Worm (Caenorhabditis elegans) whole organism, young adult: ENCODE measurements around the gene C54E4.4.
A peak's percentile ranks its signal among the peaks of the same experiment; 100 is the strongest.
"Not testable (repeated sequence)": the region's sequence is repeated elsewhere in the genome, so short reads cannot be mapped to it uniquely, and the experiment has no call there.

Experiments used
- C06A6.2 ChIP-seq: fragments of 200-800 bp; sonication (Bioruptor generic); conservative IDR thresholded peaks from 2 replicates; pipeline ENCODE4 v1.3.6; 2022; ENCODE audit warnings: missing genetic modification characterization, missing compliant biosample characterization
- C17E4.6 ChIP-seq: fragments of 200-800 bp; sonication (Bioruptor generic); IDR thresholded peaks from 2 replicates; pipeline ENCODE4 v1.3.6; 2022; ENCODE audit warnings: missing genetic modification reagents, missing genetic modification characterization, missing compliant biosample characterization
- F23B12.7 ChIP-seq: sonication (generic microtip); optimal IDR thresholded peaks from 2 replicates; lab custom pipeline; 2017; ENCODE audit warnings: missing genetic modification characterization, mild to moderate bottlenecking, missing compliant biosample characterization, antibody characterized with exemption, moderate library complexity; ENCODE audit not compliant: insufficient read depth
- F49E8.2 ChIP-seq: sonication (generic microtip); optimal IDR thresholded peaks from 3 replicates; lab custom pipeline; 2017; ENCODE audit warnings: missing genetic modification characterization, mild to moderate bottlenecking, missing compliant biosample characterization, antibody characterized with exemption, moderate library complexity; ENCODE audit not compliant: insufficient read depth
- T26A5.8 ChIP-seq: sonication (generic microtip); optimal IDR thresholded peaks from 2 replicates; lab custom pipeline; 2016; ENCODE audit warnings: missing genetic modification characterization, missing compliant biosample characterization
- Y53G8AR.9 ChIP-seq: fragments of 200-800 bp; sonication (Bioruptor generic); conservative IDR thresholded peaks from 2 replicates; pipeline ENCODE4 v1.3.6; 2022; ENCODE audit warnings: missing genetic modification reagents, missing genetic modification characterization, missing compliant biosample characterization
- Y95B8A.8 ChIP-seq: fragments of 200-800 bp; sonication (Bioruptor generic); IDR thresholded peaks from 2 replicates; pipeline ENCODE4 v1.3.6; 2022; ENCODE audit warnings: missing genetic modification reagents, missing genetic modification characterization, missing compliant biosample characterization
- akir-1 ChIP-seq: fragments of 200-800 bp; sonication (Bioruptor generic); optimal IDR thresholded peaks from 2 replicates; lab custom pipeline; 2018; ENCODE audit warnings: mild to moderate bottlenecking, missing genetic modification characterization, moderate library complexity, missing compliant biosample characterization
- ama-1 ChIP-seq, 3 experiments: fragments of 150-350 bp in 1 of 3; sonication (generic microtip) in 2 of 3; optimal IDR thresholded peaks; 2 replicates each; lab custom pipeline; 2014 to 2018; ENCODE audit warnings: missing biosample characterization in 2 of 3, missing genetic modification characterization in 2 of 3, missing genetic modification reagents in 2 of 3
- athp-1 ChIP-seq: sonication (generic microtip); optimal IDR thresholded peaks from 2 replicates; lab custom pipeline; 2017; ENCODE audit warnings: mild to moderate bottlenecking, missing genetic modification characterization, missing compliant biosample characterization
- attf-3 ChIP-seq: fragments of 200-800 bp; sonication (Bioruptor generic); conservative IDR thresholded peaks from 2 replicates; pipeline ENCODE4 v1.3.6; 2022; ENCODE audit warnings: missing genetic modification reagents, missing genetic modification characterization, missing compliant biosample characterization
- bed-1 ChIP-seq: fragments of 200-800 bp; sonication (Bioruptor generic); IDR thresholded peaks from 2 replicates; pipeline ENCODE4 v1.3.6; 2022; ENCODE audit warnings: missing genetic modification reagents, missing genetic modification characterization, missing compliant biosample characterization
- ceh-40 ChIP-seq: fragments of 200-800 bp; sonication (Bioruptor generic); IDR thresholded peaks from 2 replicates; pipeline ENCODE4 v1.3.6; 2022; ENCODE audit warnings: missing genetic modification characterization, missing compliant biosample characterization
- ceh-58 ChIP-seq: fragments of 200-800 bp; sonication (Bioruptor generic); IDR thresholded peaks from 2 replicates; pipeline ENCODE4 v1.3.6; 2022; ENCODE audit warnings: missing genetic modification characterization, missing compliant biosample characterization
- ceh-79 ChIP-seq: sonication (generic microtip); optimal IDR thresholded peaks from 2 replicates; lab custom pipeline; 2017; ENCODE audit warnings: mild to moderate bottlenecking, missing genetic modification characterization, missing compliant biosample characterization
- ceh-91 ChIP-seq: fragments of 200-800 bp; sonication (Bioruptor generic); IDR thresholded peaks from 2 replicates; pipeline ENCODE4 v1.3.6; 2022; ENCODE audit warnings: missing genetic modification reagents, missing genetic modification characterization, missing compliant biosample characterization
- die-1 ChIP-seq: sonication (generic microtip); optimal IDR thresholded peaks from 2 replicates; lab custom pipeline; 2016; ENCODE audit warnings: missing genotype, mild to moderate bottlenecking, missing genetic modification characterization, missing compliant biosample characterization
- egl-18 ChIP-seq: fragments of 200-800 bp; sonication (Bioruptor generic); IDR thresholded peaks from 2 replicates; pipeline ENCODE4 v1.3.6; 2022; ENCODE audit warnings: missing genetic modification reagents, missing genetic modification characterization, missing compliant biosample characterization
- egl-44 ChIP-seq: fragments of 200-800 bp; sonication (Bioruptor generic); IDR thresholded peaks from 2 replicates; pipeline ENCODE4 v1.3.6; 2022; ENCODE audit warnings: missing genetic modification reagents, missing genetic modification characterization, missing compliant biosample characterization
- ekl-4 ChIP-seq: fragments of 200-800 bp; sonication (Bioruptor generic); IDR thresholded peaks from 2 replicates; pipeline ENCODE4 v1.3.6; 2022; ENCODE audit warnings: missing genetic modification reagents, missing genetic modification characterization, missing compliant biosample characterization
- him-1 ChIP-seq: sonication (generic microtip); optimal IDR thresholded peaks from 2 replicates; lab custom pipeline; 2016; ENCODE audit warnings: missing genotype, missing genetic modification reagents, missing genetic modification characterization, missing compliant biosample characterization
- hmg-20 ChIP-seq: fragments of 200-800 bp; sonication (Bioruptor generic); IDR thresholded peaks from 2 replicates; pipeline ENCODE4 v1.3.6; 2022; ENCODE audit warnings: missing genetic modification reagents, missing genetic modification characterization, missing compliant biosample characterization
- hrde-1 ChIP-seq: sonication (generic microtip); optimal IDR thresholded peaks from 2 replicates; lab custom pipeline; 2016; ENCODE audit warnings: missing genetic modification characterization, mild to moderate bottlenecking, missing compliant biosample characterization, moderate library complexity, missing genotype, missing genetic modification reagents, borderline replicate concordance
- hsf-1 ChIP-seq: fragments of 200-800 bp; sonication (Bioruptor generic); IDR thresholded peaks from 2 replicates; pipeline ENCODE4 v1.3.6; 2022; ENCODE audit warnings: missing genetic modification reagents, missing genetic modification characterization, missing compliant biosample characterization
- let-607 ChIP-seq, 2 experiments: fragments of 200-800 bp in 1 of 2; sonication (Bioruptor generic) in 1 of 2; sonication (generic microtip) in 1 of 2; optimal IDR thresholded peaks; 2 replicates each; lab custom pipeline; 2016 to 2018; ENCODE audit warnings: mild to moderate bottlenecking in 2 of 2, missing compliant biosample characterization in 2 of 2, missing genetic modification characterization in 2 of 2, moderate library complexity in 2 of 2, missing genotype in 1 of 2
- lin-40 ChIP-seq: sonication (generic microtip); optimal IDR thresholded peaks from 2 replicates; lab custom pipeline; 2016; ENCODE audit warnings: missing genetic modification characterization, mild to moderate bottlenecking, missing compliant biosample characterization, missing genotype, missing genetic modification reagents
- lir-1 ChIP-seq: fragments of 200-800 bp; sonication (Bioruptor generic); conservative IDR thresholded peaks from 2 replicates; pipeline ENCODE4 v1.3.6; 2022; ENCODE audit warnings: missing genetic modification reagents, missing genetic modification characterization, missing compliant biosample characterization
- lsy-27 ChIP-seq: sonication (generic microtip); optimal IDR thresholded peaks from 2 replicates; lab custom pipeline; 2017; ENCODE audit warnings: missing genetic modification characterization, mild to moderate bottlenecking, missing compliant biosample characterization, antibody characterized with exemption, missing genotype, borderline replicate concordance; ENCODE audit not compliant: insufficient read depth
- nhr-120 ChIP-seq: fragments of 200-800 bp; sonication (Bioruptor generic); IDR thresholded peaks from 2 replicates; pipeline ENCODE4 v1.3.6; 2022; ENCODE audit warnings: missing genetic modification characterization, missing compliant biosample characterization
- rcor-1 ChIP-seq: fragments of 200-800 bp; sonication (Bioruptor generic); IDR thresholded peaks from 2 replicates; pipeline ENCODE4 v1.3.6; 2022; ENCODE audit warnings: missing genetic modification reagents, missing genetic modification characterization, missing compliant biosample characterization
- repo-1 ChIP-seq: sonication (generic microtip); optimal IDR thresholded peaks from 2 replicates; lab custom pipeline; 2017; ENCODE audit warnings: mild to moderate bottlenecking, missing genetic modification characterization, missing compliant biosample characterization
- tbx-9 ChIP-seq: sonication (generic microtip); optimal IDR thresholded peaks from 2 replicates; lab custom pipeline; 2016; ENCODE audit warnings: borderline replicate concordance, missing genetic modification characterization, inconsistent platforms, missing compliant biosample characterization
- tlf-1 ChIP-seq: fragments of 200-800 bp; sonication (Bioruptor generic); optimal IDR thresholded peaks from 2 replicates; lab custom pipeline; 2018; ENCODE audit warnings: mild to moderate bottlenecking, missing genetic modification characterization, missing compliant biosample characterization
- unc-62 ChIP-seq: fragments of 150-350 bp; optimal IDR thresholded peaks from 2 replicates; lab custom pipeline; 2014; ENCODE audit warnings: missing biosample characterization, missing genetic modification reagents, missing genetic modification characterization
- zfh-2 ChIP-seq: fragments of 200-800 bp; sonication (Bioruptor generic); conservative IDR thresholded peaks from 2 replicates; pipeline ENCODE4 v1.3.6; 2022; ENCODE audit warnings: missing genetic modification reagents, missing genetic modification characterization, missing compliant biosample characterization

The C54E4.4 gene

ce11 chrIV:2168514-2168913 lies at the start of gene C54E4.4:
Gene C54E4.4 (minus strand): TSS chrIV:2168614.
- TF ChIP-seq ekl-4 (GFP tag; lab: Robert Waterston, UW): no peak
- no peak for TF ChIP-seq ceh-40
- TF ChIP-seq egl-18 (GFP tag; lab: Robert Waterston, UW): no peak
- TF ChIP-seq ama-1 (optimal IDR thresholded peaks at IDR 0.05; lab: Kevin White, UChicago): no peak
- TF ChIP-seq ama-1 (GFP tag; optimal IDR thresholded peaks at IDR 0.05; lab: Kevin White, UChicago): no peak
- no peak for TF ChIP-seq T26A5.8 (tag; lab: Kevin White, UChicago)
- no peak for TF ChIP-seq athp-1 (tag; lab: Kevin White, UChicago)
- TF ChIP-seq attf-3 (GFP tag; lab: Robert Waterston, UW): no peak
- TF ChIP-seq him-1 (tag; lab: Kevin White, UChicago): no peak
- no peak for TF ChIP-seq nhr-120
- no peak for TF ChIP-seq let-607 (tag; optimal IDR thresholded peaks at IDR 0.05; lab: Kevin White, UChicago)
- no peak for TF ChIP-seq hrde-1 (tag; lab: Kevin White, UChicago)

- TF ChIP-seq lsy-27 (tag; lab: Kevin White, UChicago) (no peak), hmg-20 (GFP tag; lab: Robert Waterston, UW) (no peak), ceh-79 (no peak), zfh-2 (GFP tag; lab: Robert Waterston, UW) (peak; percentile 85), hsf-1 (GFP tag; lab: Robert Waterston, UW) (0 out of 2 replicates have a peak, but pooled peaks have one; percentile 19)
These were observed 48.8 kb upstream of the C54E4.4 start for ce11 chrIV:2217260-2217659.

ce11 chrIV:2216756-2217155 lies 48.3 kb upstream of the C54E4.4 start, which contains the start of gene T04C4.3:
Gene T04C4.3 (minus strand): TSS chrIV:2216856.
- not testable (repeated sequence) for TF ChIP-seq egl-18 (GFP tag; lab: Robert Waterston, UW); tlf-1; bed-1

ce11 chrIV:2198741-2199140 lies 30.3 kb upstream of the C54E4.4 start, which contains the start of gene Y71G10AR.4:
Gene Y71G10AR.4 (plus strand): TSS chrIV:2199041.
- TF ChIP-seq tbx-9 (tag; lab: Kevin White, UChicago) (no peak), Y53G8AR.9 (GFP tag; lab: Robert Waterston, UW) (no peak), F23B12.7 (tag; lab: Kevin White, UChicago) (no peak), die-1 (tag; lab: Kevin White, UChicago) (no peak), rcor-1 (GFP tag; lab: Robert Waterston, UW) (no peak), C17E4.6 (no peak), F49E8.2 (tag; lab: Kevin White, UChicago) (no peak), lir-1 (GFP tag; lab: Robert Waterston, UW) (no peak), lin-40 (no peak), repo-1 (no peak), akir-1 (no peak), unc-62 (no peak), egl-44 (GFP tag; lab: Robert Waterston, UW) (no peak), ceh-91 (GFP tag; lab: Robert Waterston, UW) (no peak), zfh-2 (GFP tag; lab: Robert Waterston, UW) (no peak), ceh-58 (GFP tag; lab: Robert Waterston, UW) (no peak), Y95B8A.8 (GFP tag; lab: Robert Waterston, UW) (no peak), C06A6.2 (GFP tag; lab: Robert Waterston, UW) (no peak)
